Worm (Caenorhabditis elegans): ENCODE measurements around the gene cutl-21.
A peak's percentile ranks its signal among the peaks of the same experiment; 100 is the strongest.

The cutl-21 gene

DNA sequence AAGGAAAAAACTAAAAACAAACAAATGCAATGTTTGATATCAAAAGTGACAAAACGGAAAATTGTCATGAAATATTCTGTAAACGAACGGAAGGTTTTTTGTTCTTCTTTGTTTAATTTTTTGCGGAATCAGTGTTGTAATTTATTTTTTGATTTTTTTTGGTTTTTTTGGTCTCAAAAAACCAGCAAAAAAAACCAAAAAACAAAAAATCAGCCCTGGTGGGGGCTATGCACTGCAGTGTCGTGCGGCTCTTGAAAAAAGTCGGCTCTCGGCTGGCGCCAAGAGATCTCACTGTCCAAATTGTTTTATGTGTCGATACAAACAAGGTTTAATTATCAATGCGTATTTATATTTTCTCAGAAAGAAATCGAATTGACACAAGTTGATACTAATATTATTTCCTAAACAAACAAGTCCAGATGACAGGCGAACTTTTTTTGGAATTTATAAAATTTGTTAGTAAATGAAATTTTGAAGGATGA lies 8.3 kb downstream of the cutl-21 start (continued):
- TF ChIP-seq xnd-1 (tag; optimal IDR thresholded peaks at IDR 0.05) (no peak), repo-1 (tag; optimal IDR thresholded peaks at IDR 0.05) (peak; percentile 45), dpff-1 (tag; optimal IDR thresholded peaks at IDR 0.05) (no peak), snpc-1.1 (tag; optimal IDR thresholded peaks at IDR 0.05; ENCODE audit: insufficient read depth) (no peak), somi-1 (GFP tag; optimal IDR thresholded peaks at IDR 0.05) (peak; percentile 55), sdz-38 (tag; optimal IDR thresholded peaks at IDR 0.05) (no peak), ets-4 (GFP tag; optimal IDR thresholded peaks at IDR 0.05) (no peak), F37B4.10 (GFP tag; IDR thresholded peaks at IDR 0.05) (no peak), athp-1 (tag; optimal IDR thresholded peaks at IDR 0.05) (peak; percentile 25), ceh-79 (tag; optimal IDR thresholded peaks at IDR 0.05) (no peak), ccch-3 (GFP tag; optimal IDR thresholded peaks at IDR 0.05) (no peak), F52B5.7 (tag; optimal IDR thresholded peaks at IDR 0.05) (no peak), lsy-27 (tag; optimal IDR thresholded peaks at IDR 0.05; ENCODE audit: borderline replicate concordance, insufficient read depth) (no peak), him-1 (tag; optimal IDR thresholded peaks at IDR 0.05) (no peak), nhr-27 (tag; optimal IDR thresholded peaks at IDR 0.05) (no peak), F57A8.1 (GFP tag; optimal IDR thresholded peaks at IDR 0.05) (no peak), K11D2.4 (GFP tag; IDR thresholded peaks at IDR 0.05) (peak; percentile 70), efl-1 (GFP tag; optimal IDR thresholded peaks at IDR 0.05) (no peak), ceh-27 (GFP tag; optimal IDR thresholded peaks at IDR 0.05) (no peak), C17E4.6 (GFP tag; IDR thresholded peaks at IDR 0.05) (no peak), bed-2 (GFP tag; IDR thresholded peaks at IDR 0.05) (no peak), unc-130 (GFP tag; optimal IDR thresholded peaks at IDR 0.05) (no peak), F49E8.2 (tag; optimal IDR thresholded peaks at IDR 0.05; ENCODE audit: insufficient read depth) (no peak), ztf-6 (GFP tag; IDR thresholded peaks at IDR 0.05) (no peak), Y53G8AR.9 (GFP tag; conservative IDR thresholded peaks at IDR 0.05) (peak; percentile 89), ama-1 (optimal IDR thresholded peaks at IDR 0.05) (no peak), ama-1 (GFP tag; optimal IDR thresholded peaks at IDR 0.05) (no peak), pbrm-1 (GFP tag; IDR thresholded peaks at IDR 0.05) (0 out of 2 replicates have a peak, but pooled peaks have one; percentile 34), egrh-3 (GFP tag; IDR thresholded peaks at IDR 0.05) (no peak), F22D6.2 (tag; optimal IDR thresholded peaks at IDR 0.05) (no peak), Y95B8A.8 (GFP tag; IDR thresholded peaks at IDR 0.05) (peak; percentile 72; the same call in 1 of the 2 replicates), hmg-1.2 (GFP tag; IDR thresholded peaks at IDR 0.05) (peak; percentile 40; the same call in 1 of the 2 replicates), bed-1 (GFP tag; IDR thresholded peaks at IDR 0.05) (0 out of 2 replicates have a peak, but pooled peaks have one; percentile 13), hlh-12 (tag; optimal IDR thresholded peaks at IDR 0.05) (no peak), attf-5 (GFP tag; optimal IDR thresholded peaks at IDR 0.05) (no peak), hsf-1 (GFP tag; IDR thresholded peaks at IDR 0.05) (no peak), madf-3 (GFP tag; IDR thresholded peaks at IDR 0.05) (0 out of 2 replicates have a peak, but pooled peaks have one; percentile 57), egl-18 (GFP tag; IDR thresholded peaks at IDR 0.05) (no peak), B0035.1 (tag; optimal IDR thresholded peaks at IDR 0.05) (no peak), egl-44 (GFP tag; IDR thresholded peaks at IDR 0.05) (no peak), F57C9.4 (tag; optimal IDR thresholded peaks at IDR 0.05) (no peak), Y67H2A.10 (GFP tag; conservative IDR thresholded peaks at IDR 0.05) (no peak), mxl-1 (tag; optimal IDR thresholded peaks at IDR 0.05) (no peak), nhr-179 (tag; optimal IDR thresholded peaks at IDR 0.05) (no peak), zfh-2 (GFP tag; conservative IDR thresholded peaks at IDR 0.05) (no peak), T26A5.8 (tag; optimal IDR thresholded peaks at IDR 0.05) (no peak), ZK185.1 (tag; optimal IDR thresholded peaks at IDR 0.05; ENCODE audit: poor library complexity, severe bottlenecking) (peak; percentile 7), ceh-100 (GFP tag; IDR thresholded peaks at IDR 0.05) (no peak), ztf-18 (tag; optimal IDR thresholded peaks at IDR 0.05) (no peak), lin-54 (GFP tag; optimal IDR thresholded peaks at IDR 0.05) (no peak)
